Worm (Caenorhabditis elegans) whole organism, L2 larva: Measurements from ENCODE around the gene chil-25.
A peak's percentile ranks its signal among the peaks of the same experiment; 100 is the strongest.

Experiments
- C34F6.9 ChIP-seq: fragments of 150-350 bp; optimal IDR thresholded peaks from 2 replicates; lab custom pipeline; 2014; ENCODE audit warnings: missing biosample characterization, missing genetic modification characterization
- F13H6.1 ChIP-seq: sonication (generic microtip); optimal IDR thresholded peaks from 2 replicates; lab custom pipeline; 2016; ENCODE audit warnings: missing genetic modification characterization, missing compliant biosample characterization
- R02D3.7 ChIP-seq: fragments of 150-350 bp; optimal IDR thresholded peaks from 2 replicates; lab custom pipeline; 2014; ENCODE audit warnings: missing biosample characterization, missing genetic modification characterization
- alr-1 ChIP-seq: fragments of 150-350 bp; optimal IDR thresholded peaks from 2 replicates; lab custom pipeline; 2014; ENCODE audit warnings: missing biosample characterization, missing genetic modification characterization
- aly-2 ChIP-seq: fragments of 150-350 bp; optimal IDR thresholded peaks from 2 replicates; lab custom pipeline; 2014; ENCODE audit warnings: missing biosample characterization, missing genetic modification characterization
- ama-1 ChIP-seq: fragments of 150-350 bp; optimal IDR thresholded peaks from 2 replicates; lab custom pipeline; 2018; ENCODE audit warnings: inconsistent platforms
- blmp-1 ChIP-seq: sonication (generic microtip); optimal IDR thresholded peaks from 2 replicates; lab custom pipeline; 2017; ENCODE audit warnings: missing genetic modification characterization, mild to moderate bottlenecking, missing compliant biosample characterization, antibody characterized with exemption, moderate library complexity; ENCODE audit not compliant: insufficient read depth
- ceh-16 ChIP-seq: fragments of 150-350 bp; optimal IDR thresholded peaks from 2 replicates; lab custom pipeline; 2014; ENCODE audit warnings: missing biosample characterization, missing genetic modification characterization
- ceh-82 ChIP-seq: fragments of 150-350 bp; optimal IDR thresholded peaks from 2 replicates; lab custom pipeline; 2014; ENCODE audit warnings: missing biosample characterization, missing genetic modification characterization
- crh-2 ChIP-seq: sonication (generic microtip); optimal IDR thresholded peaks from 2 replicates; lab custom pipeline; 2017; ENCODE audit warnings: missing biosample characterization, missing genetic modification characterization
- dmd-4 ChIP-seq: sonication (generic microtip); optimal IDR thresholded peaks from 2 replicates; lab custom pipeline; 2017; ENCODE audit warnings: missing biosample characterization, missing genetic modification characterization
- egl-27 ChIP-seq: sonication (generic microtip); optimal IDR thresholded peaks from 3 replicates; lab custom pipeline; 2017; ENCODE audit warnings: missing biosample characterization, missing genetic modification reagents, missing genetic modification characterization
- elt-1 ChIP-seq: fragments of 150-350 bp; optimal IDR thresholded peaks from 2 replicates; lab custom pipeline; 2014; ENCODE audit warnings: missing biosample characterization, missing genetic modification characterization
- elt-3 ChIP-seq: sonication (generic microtip); optimal IDR thresholded peaks from 2 replicates; lab custom pipeline; 2017; ENCODE audit warnings: missing biosample characterization, missing genetic modification characterization
- fos-1 ChIP-seq: fragments of 150-350 bp; optimal IDR thresholded peaks from 2 replicates; lab custom pipeline; 2014; ENCODE audit warnings: missing biosample characterization, missing genetic modification characterization
- gmeb-1 ChIP-seq: fragments of 150-350 bp; optimal IDR thresholded peaks from 2 replicates; lab custom pipeline; 2014; ENCODE audit warnings: missing biosample characterization, missing genetic modification characterization
- lin-11 ChIP-seq: fragments of 150-350 bp; sonication (generic microtip); optimal IDR thresholded peaks from 2 replicates; lab custom pipeline; 2014; ENCODE audit warnings: missing biosample characterization, missing genetic modification characterization, inconsistent platforms, mixed read lengths
- lin-13 ChIP-seq: fragments of 150-350 bp; optimal IDR thresholded peaks from 2 replicates; lab custom pipeline; 2014; ENCODE audit warnings: missing biosample characterization, missing genetic modification reagents, missing genetic modification characterization
- lin-39 ChIP-seq: fragments of 150-350 bp; optimal IDR thresholded peaks from 2 replicates; lab custom pipeline; 2014; ENCODE audit warnings: missing biosample characterization, missing genetic modification reagents, missing genetic modification characterization
- lsy-2 ChIP-seq, 2 experiments: fragments of 150-350 bp in 1 of 2; sonication (generic microtip) in 1 of 2; optimal IDR thresholded peaks; 2 replicates each; lab custom pipeline; 2014 to 2017; ENCODE audit warnings: missing biosample characterization in 2 of 2, missing genetic modification characterization in 2 of 2
- mab-5 ChIP-seq: fragments of 150-350 bp; optimal IDR thresholded peaks from 2 replicates; lab custom pipeline; 2014; ENCODE audit warnings: missing biosample characterization, missing genetic modification characterization
- mbf-1 ChIP-seq: sonication (generic microtip); optimal IDR thresholded peaks from 2 replicates; lab custom pipeline; 2017; ENCODE audit warnings: missing biosample characterization, missing genetic modification characterization
- nhr-10 ChIP-seq: sonication (generic microtip); optimal IDR thresholded peaks from 2 replicates; lab custom pipeline; 2017; ENCODE audit warnings: missing biosample characterization, missing genetic modification characterization
- nhr-11 ChIP-seq: fragments of 150-350 bp; optimal IDR thresholded peaks from 2 replicates; lab custom pipeline; 2014; ENCODE audit warnings: missing biosample characterization, missing genetic modification characterization
- nhr-12 ChIP-seq: fragments of 150-350 bp; optimal IDR thresholded peaks from 2 replicates; lab custom pipeline; 2014; ENCODE audit warnings: missing biosample characterization, missing genetic modification characterization
- nhr-129 ChIP-seq: fragments of 150-350 bp; optimal IDR thresholded peaks from 2 replicates; lab custom pipeline; 2014; ENCODE audit warnings: missing biosample characterization, missing genetic modification characterization
- nhr-21 ChIP-seq: fragments of 150-350 bp; optimal IDR thresholded peaks from 2 replicates; lab custom pipeline; 2014; ENCODE audit warnings: missing biosample characterization, missing genetic modification characterization
- nhr-23 ChIP-seq: fragments of 150-350 bp; optimal IDR thresholded peaks from 2 replicates; lab custom pipeline; 2014; ENCODE audit warnings: missing biosample characterization, missing genetic modification reagents, missing genetic modification characterization
- nhr-237 ChIP-seq: fragments of 150-350 bp; optimal IDR thresholded peaks from 2 replicates; lab custom pipeline; 2014; ENCODE audit warnings: missing biosample characterization, missing genetic modification characterization
- nhr-25 ChIP-seq: fragments of 150-350 bp; sonication (generic microtip); optimal IDR thresholded peaks from 3 replicates; lab custom pipeline; 2014; ENCODE audit warnings: missing biosample characterization, missing genetic modification characterization
- nhr-6 ChIP-seq: fragments of 150-350 bp; optimal IDR thresholded peaks from 2 replicates; lab custom pipeline; 2014; ENCODE audit warnings: missing biosample characterization, missing genetic modification characterization
- nhr-77 ChIP-seq: fragments of 150-350 bp; optimal IDR thresholded peaks from 2 replicates; lab custom pipeline; 2014; ENCODE audit warnings: missing biosample characterization, missing genetic modification characterization
- peb-1 ChIP-seq: fragments of 150-350 bp; optimal IDR thresholded peaks from 2 replicates; lab custom pipeline; 2014; ENCODE audit warnings: missing biosample characterization, missing genetic modification characterization
- sem-4 ChIP-seq: fragments of 150-350 bp; optimal IDR thresholded peaks from 2 replicates; lab custom pipeline; 2014; ENCODE audit warnings: missing biosample characterization, missing genetic modification reagents, missing genetic modification characterization
- skn-1 ChIP-seq: sonication (generic microtip); optimal IDR thresholded peaks from 2 replicates; lab custom pipeline; 2017; ENCODE audit warnings: missing biosample characterization, missing genetic modification characterization
- sma-3 ChIP-seq: sonication (generic microtip); optimal IDR thresholded peaks from 2 replicates; lab custom pipeline; 2016; ENCODE audit warnings: missing genetic modification reagents, missing genetic modification characterization, missing compliant biosample characterization
- sma-9 ChIP-seq, 2 experiments: fragments of 150-350 bp in 1 of 2; sonication (generic microtip) in 1 of 2; optimal IDR thresholded peaks; 2 replicates each; lab custom pipeline; 2014 to 2016; ENCODE audit warnings: missing genetic modification characterization in 2 of 2, mild to moderate bottlenecking in 1 of 2, missing biosample characterization in 1 of 2, missing compliant biosample characterization in 1 of 2, missing genetic modification reagents in 1 of 2, moderate library complexity in 1 of 2
- snpc-4 ChIP-seq: fragments of 150-350 bp; optimal IDR thresholded peaks from 2 replicates; lab custom pipeline; 2014; ENCODE audit warnings: missing biosample characterization, missing genetic modification characterization
- unc-39 ChIP-seq: fragments of 150-350 bp; optimal IDR thresholded peaks from 2 replicates; lab custom pipeline; 2014; ENCODE audit warnings: missing biosample characterization, missing genetic modification characterization
- unc-55 ChIP-seq: fragments of 150-350 bp; sonication (generic microtip); optimal IDR thresholded peaks from 3 replicates; lab custom pipeline; 2014; ENCODE audit warnings: missing biosample characterization, missing genetic modification reagents, missing genetic modification characterization
- zag-1 ChIP-seq: fragments of 150-350 bp; optimal IDR thresholded peaks from 2 replicates; lab custom pipeline; 2014; ENCODE audit warnings: missing biosample characterization, missing genetic modification characterization
- ztf-1 ChIP-seq: fragments of 200-800 bp; sonication (Bioruptor generic); conservative IDR thresholded peaks from 2 replicates; pipeline ENCODE4 v1.3.6; 2022; ENCODE audit warnings: missing genetic modification characterization, missing compliant biosample characterization
- ztf-11 ChIP-seq: sonication (generic microtip); optimal IDR thresholded peaks from 2 replicates; lab custom pipeline; 2017; ENCODE audit warnings: missing biosample characterization, missing genetic modification characterization
- ztf-4 ChIP-seq: fragments of 150-350 bp; optimal IDR thresholded peaks from 2 replicates; lab custom pipeline; 2014; ENCODE audit warnings: missing biosample characterization, missing genetic modification characterization

chil-25 gene

DNA sequence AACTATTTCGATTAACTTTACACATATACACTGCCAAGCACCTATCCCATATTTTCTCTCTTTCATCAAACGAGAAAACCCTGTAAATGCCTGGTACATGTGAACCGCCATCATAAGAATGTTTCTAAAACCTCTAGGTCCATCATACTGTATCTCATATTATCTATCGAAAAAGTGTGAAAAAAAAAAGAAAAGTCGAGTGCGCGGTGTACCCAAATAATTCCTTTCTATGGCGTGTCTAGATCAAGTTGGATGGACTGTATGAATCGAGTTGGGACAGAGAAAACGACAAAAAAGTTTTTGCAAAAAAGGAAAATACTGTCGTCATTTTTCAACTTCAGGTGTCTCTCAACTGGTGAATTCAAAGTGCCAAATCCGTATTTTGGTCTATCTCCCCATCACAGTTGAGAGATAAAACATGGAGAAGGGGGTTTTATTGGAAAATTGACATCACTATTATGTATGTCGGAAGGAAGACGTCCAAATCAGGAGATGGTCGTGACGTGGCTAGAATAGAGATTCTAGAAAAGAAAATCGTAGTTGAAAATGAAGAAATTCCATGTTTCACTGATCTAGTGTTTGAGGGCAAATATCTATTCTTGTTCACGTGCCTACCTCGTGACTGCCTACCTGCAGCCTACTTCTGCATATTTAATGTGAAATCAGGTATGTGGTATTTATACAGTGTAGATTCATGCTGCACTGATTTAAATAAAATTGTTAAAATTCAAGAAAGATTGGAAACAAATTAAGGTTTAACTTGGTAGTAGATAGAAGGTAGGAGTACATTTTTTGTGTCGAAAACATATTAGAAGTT is 19.2 kb upstream of the chil-25 start:
- TF ChIP-seq mab-5 (tag; lab: Kevin White, UChicago) (no peak), nhr-77 (tag; lab: Kevin White, UChicago) (no peak), blmp-1 (tag; lab: Kevin White, UChicago) (no peak), nhr-6 (tag; lab: Kevin White, UChicago) (no peak), ceh-82 (tag; lab: Kevin White, UChicago) (no peak), R02D3.7 (tag; lab: Kevin White, UChicago) (no peak), ztf-1 (GFP tag; lab: Robert Waterston, UW) (no peak), fos-1 (tag; lab: Kevin White, UChicago) (no peak), lin-13 (GFP tag; lab: Kevin White, UChicago) (no peak), nhr-10 (no peak), ama-1 (lab: Kevin White, UChicago) (no peak), gmeb-1 (tag; lab: Kevin White, UChicago) (no peak), snpc-4 (tag; lab: Kevin White, UChicago) (no peak), nhr-23 (tag; lab: Kevin White, UChicago) (no peak), elt-1 (tag; lab: Kevin White, UChicago) (no peak), zag-1 (no peak), nhr-21 (tag; lab: Kevin White, UChicago) (no peak), F13H6.1 (no peak), sma-3 (GFP tag; lab: Kevin White, UChicago) (peak; percentile 30), mbf-1 (tag; lab: Kevin White, UChicago) (no peak), lsy-2 (tag; optimal IDR thresholded peaks at IDR 0.05; lab: Kevin White, UChicago) (no peak), peb-1 (tag; lab: Kevin White, UChicago) (no peak), nhr-12 (tag; lab: Kevin White, UChicago) (no peak), nhr-129 (tag; lab: Kevin White, UChicago) (peak; percentile 10), aly-2 (tag; lab: Kevin White, UChicago) (no peak), lin-11 (no peak), skn-1 (tag; lab: Kevin White, UChicago) (no peak), nhr-25 (tag; lab: Kevin White, UChicago) (peak; percentile 49), ztf-11 (no peak), ztf-4 (no peak), sma-9 (GFP tag; optimal IDR thresholded peaks at IDR 0.05; lab: Kevin White, UChicago) (peak; percentile 61), sma-9 (tag; optimal IDR thresholded peaks at IDR 0.05; lab: Kevin White, UChicago) (no peak), alr-1 (tag; lab: Kevin White, UChicago) (no peak), dmd-4 (tag; lab: Kevin White, UChicago) (no peak), ceh-16 (tag; lab: Kevin White, UChicago) (no peak), lin-39 (tag; lab: Kevin White, UChicago) (no peak), crh-2 (tag; lab: Kevin White, UChicago) (peak; percentile 21), elt-3 (tag; lab: Kevin White, UChicago) (no peak), unc-39 (tag; lab: Kevin White, UChicago) (no peak), unc-55 (GFP tag; lab: Kevin White, UChicago) (no peak), sem-4 (tag; lab: Kevin White, UChicago) (no peak), nhr-237 (no peak), nhr-11 (no peak), C34F6.9 (tag; lab: Kevin White, UChicago) (no peak), egl-27 (tag; lab: Kevin White, UChicago) (peak; percentile 10)

DNA sequence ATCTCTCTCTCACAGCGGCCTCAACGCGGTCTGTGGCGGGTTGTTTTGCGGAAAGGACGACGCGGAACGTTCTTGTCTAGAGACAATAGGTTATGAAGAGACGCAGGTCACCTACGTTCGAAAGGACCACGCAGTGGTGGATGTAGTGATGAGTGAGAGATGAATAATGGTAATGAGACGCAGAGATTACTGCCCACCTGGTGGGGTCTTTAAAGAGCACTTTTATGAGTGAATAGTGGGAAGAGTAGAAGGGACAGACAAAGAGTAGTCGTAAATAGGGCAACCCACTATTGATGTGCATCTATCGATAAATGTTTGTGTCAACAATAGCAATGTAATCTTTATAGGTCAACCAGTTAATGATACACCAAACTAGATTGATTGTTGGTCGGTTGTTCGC is 16.8 kb upstream of the chil-25 start:
- TF ChIP-seq nhr-12 (tag; lab: Kevin White, UChicago) = no peak
- no peak for TF ChIP-seq F13H6.1
- TF ChIP-seq ztf-4 = no peak
- no peak for TF ChIP-seq snpc-4 (tag; lab: Kevin White, UChicago)
- no peak for TF ChIP-seq dmd-4 (tag; lab: Kevin White, UChicago)
- no peak for TF ChIP-seq elt-1 (tag; lab: Kevin White, UChicago)
- no peak for TF ChIP-seq sma-9 (GFP tag; optimal IDR thresholded peaks at IDR 0.05; lab: Kevin White, UChicago)
- TF ChIP-seq sma-9 (tag; optimal IDR thresholded peaks at IDR 0.05; lab: Kevin White, UChicago) = no peak
- no peak for TF ChIP-seq C34F6.9 (tag; lab: Kevin White, UChicago)
- no peak for TF ChIP-seq fos-1 (tag; lab: Kevin White, UChicago)
- no peak for TF ChIP-seq nhr-10
- TF ChIP-seq lin-39 (tag; lab: Kevin White, UChicago) = no peak
- no peak for TF ChIP-seq egl-27 (tag; lab: Kevin White, UChicago)
- TF ChIP-seq lin-11 = no peak
- TF ChIP-seq crh-2 (tag; lab: Kevin White, UChicago) = no peak
- TF ChIP-seq nhr-11 = no peak
- TF ChIP-seq gmeb-1 (tag; lab: Kevin White, UChicago) = no peak
- no peak for TF ChIP-seq ztf-1 (GFP tag; lab: Robert Waterston, UW)
- TF ChIP-seq alr-1 (tag; lab: Kevin White, UChicago) = no peak
- no peak for TF ChIP-seq ceh-16 (tag; lab: Kevin White, UChicago)
- TF ChIP-seq, all 48 proteins: peak for 0
